Worm (Caenorhabditis elegans): ENCODE results near the gene T22G5.1.

T22G5.1 gene

DNA sequence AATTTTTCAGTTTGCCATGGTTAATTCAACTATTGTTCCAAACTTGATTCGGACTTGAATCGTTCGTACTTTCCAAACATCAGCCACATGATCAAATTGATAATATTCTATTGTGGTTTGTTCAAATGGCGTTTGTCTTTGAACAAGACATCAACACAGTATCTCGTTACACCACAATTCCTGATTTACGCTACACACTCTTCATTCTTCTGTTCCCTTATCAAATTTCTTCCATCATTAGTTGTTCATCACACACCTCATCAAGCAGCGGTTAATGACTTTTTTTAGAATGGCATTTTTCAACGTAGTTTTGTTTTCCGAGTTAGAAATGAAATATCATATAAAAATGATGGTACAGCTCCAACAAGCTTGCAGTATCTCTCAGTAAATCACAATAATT, 1.6 kb downstream of the T22G5.1 start (continued):
- TF ChIP-seq sptf-1 (tag; optimal IDR thresholded peaks at IDR 0.05) (no peak), ceh-90 (tag; optimal IDR thresholded peaks at IDR 0.05) (no peak), lir-3 (tag; optimal IDR thresholded peaks at IDR 0.05; ENCODE audit: poor library complexity) (no peak), unc-30 (tag; optimal IDR thresholded peaks at IDR 0.05) (no peak), ama-1 (optimal IDR thresholded peaks at IDR 0.05) (no peak), F16B12.6 (tag; optimal IDR thresholded peaks at IDR 0.05) (no peak), unc-130 (tag; optimal IDR thresholded peaks at IDR 0.05) (no peak), ets-5 (GFP tag; IDR thresholded peaks at IDR 0.05) (no peak), hlh-4 (tag; optimal IDR thresholded peaks at IDR 0.05) (no peak), dsc-1 (tag; optimal IDR thresholded peaks at IDR 0.05) (no peak), lin-39 (tag; optimal IDR thresholded peaks at IDR 0.05) (no peak)

DNA sequence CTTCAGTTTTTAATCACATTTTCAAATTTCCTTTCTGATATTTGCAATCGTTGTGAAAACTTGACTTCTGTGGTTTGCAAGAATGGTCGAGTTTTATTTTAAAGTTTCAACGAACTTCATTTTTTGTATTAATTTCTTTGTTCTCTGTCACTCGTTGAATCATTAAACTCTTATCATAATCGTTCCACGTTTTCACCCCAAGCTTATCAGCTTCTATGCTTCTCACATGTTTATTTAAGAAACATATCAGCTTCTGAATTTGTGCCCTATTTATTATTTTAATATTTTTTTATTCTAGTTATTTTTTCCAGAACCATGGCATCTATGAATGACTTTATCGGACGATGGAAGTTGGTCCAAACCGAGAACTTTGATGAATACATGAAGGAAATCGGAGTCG, 2.6 kb downstream of the T22G5.1 start, which contains the start of gene lbp-7:
lbp-7 (plus strand) TSS at position 312 of the 400 bp plus-strand sequence.
- no peak for TF ChIP-seq pax-3 (tag; optimal IDR thresholded peaks at IDR 0.05)
- TF ChIP-seq dpl-1 (GFP tag; optimal IDR thresholded peaks at IDR 0.05) = no peak
- no peak for TF ChIP-seq lir-3 (tag; optimal IDR thresholded peaks at IDR 0.05; ENCODE audit: poor library complexity)
- no peak for TF ChIP-seq nhr-77 (tag; optimal IDR thresholded peaks at IDR 0.05)
- TF ChIP-seq nhr-71 (tag; optimal IDR thresholded peaks at IDR 0.05) = no peak
- TF ChIP-seq fos-1 (tag; optimal IDR thresholded peaks at IDR 0.05) = no peak
- TF ChIP-seq ceh-63 (GFP tag; optimal IDR thresholded peaks at IDR 0.05) = no peak
- peak; percentile 86 for TF ChIP-seq elt-2 (tag; optimal IDR thresholded peaks at IDR 0.05)
- TF ChIP-seq lin-15B (tag; optimal IDR thresholded peaks at IDR 0.05) = no peak
- no peak for TF ChIP-seq ceh-8 (GFP tag; optimal IDR thresholded peaks at IDR 0.05)
- peak; percentile 8 for TF ChIP-seq tlp-1 (tag; optimal IDR thresholded peaks at IDR 0.05)
- no peak for TF ChIP-seq unc-98 (GFP tag; IDR thresholded peaks at IDR 0.05)
- peak; percentile 5 for TF ChIP-seq nhr-20 (tag; optimal IDR thresholded peaks at IDR 0.05)
- TF ChIP-seq fkh-4 (tag; optimal IDR thresholded peaks at IDR 0.05; ENCODE audit: borderline replicate concordance) = no peak
- TF ChIP-seq grh-1 (GFP tag; IDR thresholded peaks at IDR 0.05) = no peak
- no peak for TF ChIP-seq fkh-8 (tag; optimal IDR thresholded peaks at IDR 0.05)
- no peak for TF ChIP-seq unc-130 (tag; optimal IDR thresholded peaks at IDR 0.05)
- no peak for TF ChIP-seq nhr-76 (tag; optimal IDR thresholded peaks at IDR 0.05)
- TF ChIP-seq sup-37 (GFP tag; optimal IDR thresholded peaks at IDR 0.05) = no peak

DNA sequence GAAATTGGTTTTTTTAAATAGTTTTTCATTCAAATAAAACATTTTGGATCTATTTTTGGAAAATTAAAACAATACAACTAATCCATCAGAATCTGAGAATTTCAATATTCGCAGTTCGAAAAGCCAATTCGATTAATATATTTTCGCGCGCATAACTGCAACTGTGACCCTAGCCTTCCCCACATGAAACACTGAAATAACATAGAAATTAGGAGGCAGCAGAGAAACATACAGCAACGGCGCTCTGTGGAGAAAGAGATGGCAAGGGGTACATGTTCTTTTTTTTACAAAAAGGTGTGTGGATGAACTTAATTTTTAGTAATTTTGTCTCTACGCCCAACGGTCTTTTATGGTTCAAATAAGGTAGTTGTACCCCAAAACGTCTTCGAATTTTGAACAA, 3.5 kb downstream of the T22G5.1 start:
- no peak for TF ChIP-seq hlh-17 (GFP tag; optimal IDR thresholded peaks at IDR 0.05; ENCODE audit: borderline replicate concordance)
- no peak for TF ChIP-seq snpc-4 (tag; optimal IDR thresholded peaks at IDR 0.05)
- no peak for TF ChIP-seq skn-1 (tag; optimal IDR thresholded peaks at IDR 0.05)
- no peak for TF ChIP-seq fkh-8 (tag; optimal IDR thresholded peaks at IDR 0.05)
- no peak for TF ChIP-seq nhr-84 (tag; optimal IDR thresholded peaks at IDR 0.05)
- no peak for TF ChIP-seq nhr-19 (GFP tag; conservative IDR thresholded peaks at IDR 0.05)
- TF ChIP-seq nhr-71 (tag; optimal IDR thresholded peaks at IDR 0.05) = no peak
- no peak for TF ChIP-seq ceh-88 (GFP tag; IDR thresholded peaks at IDR 0.05)
- peak; percentile 58 for TF ChIP-seq lin-14 (GFP tag; optimal IDR thresholded peaks at IDR 0.05)
- peak; percentile 39 to 54 for TF ChIP-seq efl-1 (optimal IDR thresholded peaks at IDR 0.05)
- peak; percentile 57 to 87 for TF ChIP-seq efl-1 (GFP tag; optimal IDR thresholded peaks at IDR 0.05 in 1 of 2)
- TF ChIP-seq blmp-1 (tag; optimal IDR thresholded peaks at IDR 0.05) = peak; percentile 4
- no peak for TF ChIP-seq nhr-12 (tag; optimal IDR thresholded peaks at IDR 0.05)
- TF ChIP-seq nhr-77 (tag; optimal IDR thresholded peaks at IDR 0.05) = no peak
- no peak for TF ChIP-seq xbp-1 (tag; optimal IDR thresholded peaks at IDR 0.05)
- no peak for TF ChIP-seq pax-3 (tag; optimal IDR thresholded peaks at IDR 0.05)
- no peak for TF ChIP-seq aha-1 (tag; optimal IDR thresholded peaks at IDR 0.05)
- TF ChIP-seq lir-3 (tag; optimal IDR thresholded peaks at IDR 0.05; ENCODE audit: poor library complexity) = no peak
- no peak for TF ChIP-seq ztf-11 (tag; optimal IDR thresholded peaks at IDR 0.05)
- TF ChIP-seq lin-35 (GFP tag; optimal IDR thresholded peaks at IDR 0.05) = peak; percentile 19 to 55
- no peak for TF ChIP-seq zip-4 (GFP tag; optimal IDR thresholded peaks at IDR 0.05)
- no peak for TF ChIP-seq C16A3.4 (tag; optimal IDR thresholded peaks at IDR 0.05)
- TF ChIP-seq nhr-20 (tag; optimal IDR thresholded peaks at IDR 0.05) = no peak
- no peak for TF ChIP-seq C34B4.2 (tag; optimal IDR thresholded peaks at IDR 0.05)
- TF ChIP-seq hpl-2 (GFP tag; optimal IDR thresholded peaks at IDR 0.05) = no peak
- TF ChIP-seq sox-4 (tag; optimal IDR thresholded peaks at IDR 0.05) = no peak
- no peak for TF ChIP-seq Y116A8C.19 (tag; optimal IDR thresholded peaks at IDR 0.05; ENCODE audit: borderline replicate concordance)
- TF ChIP-seq ceh-63 (GFP tag; optimal IDR thresholded peaks at IDR 0.05) = no peak
- TF ChIP-seq hlh-4 (tag; optimal IDR thresholded peaks at IDR 0.05) = no peak
- TF ChIP-seq tbx-2 (tag; optimal IDR thresholded peaks at IDR 0.05) = no peak
- no peak for TF ChIP-seq sup-37 (GFP tag; optimal IDR thresholded peaks at IDR 0.05)

Measured in whole organism, L1 larva.